Worm (Caenorhabditis elegans) whole organism, L4 larva: Measurements from ENCODE around the gene cho-1.

ENCODE experiments used
- daf-19 ChIP-seq: fragments of 200-800 bp; sonication (Bioruptor generic); conservative IDR thresholded peaks from 2 replicates; pipeline ENCODE4 v1.3.6; 2022; ENCODE audit warnings: missing genetic modification characterization, missing compliant biosample characterization
- nhr-28 ChIP-seq: fragments of 150-350 bp; optimal IDR thresholded peaks from 2 replicates; lab custom pipeline; 2014; ENCODE audit warnings: missing biosample characterization, missing genetic modification characterization
- pha-4 ChIP-seq, 2 experiments: fragments of 150-350 bp in 1 of 2; fragments of 200-800 bp in 1 of 2; sonication (Bioruptor generic) in 1 of 2; IDR thresholded peaks in 1 of 2; optimal IDR thresholded peaks in 1 of 2; 2 replicates each; pipeline versions ENCODE4 v1.3.6 to Lab custom; 2014 to 2022; ENCODE audit warnings: missing genetic modification characterization in 2 of 2, missing genetic modification reagents in 2 of 2, missing biosample characterization in 1 of 2, missing compliant biosample characterization in 1 of 2

DNA sequence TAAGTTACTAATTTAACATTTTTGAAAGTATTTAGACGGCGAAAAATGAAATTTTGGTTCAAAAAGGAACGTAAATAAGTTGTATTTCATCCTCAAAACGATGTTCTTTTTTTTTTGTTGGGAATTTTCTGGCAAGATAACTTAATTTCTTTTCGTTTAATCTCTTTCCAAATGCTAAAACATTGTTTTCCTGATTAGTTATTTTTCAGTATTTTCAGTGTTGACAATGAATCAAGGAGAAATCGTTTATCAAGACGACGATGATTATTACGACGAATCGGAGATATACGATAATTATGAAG is 26.4 kb upstream of the cho-1 start, which contains the start of gene lin-54:
- TF ChIP-seq pha-4 (GFP tag; IDR thresholded peaks at IDR 0.05; lab: Robert Waterston, UW) (no peak), pha-4 (tag; optimal IDR thresholded peaks at IDR 0.05; lab: Kevin White, UChicago) (no peak), nhr-28 (tag; lab: Kevin White, UChicago) (no peak), daf-19 (no peak)
